Worm (Caenorhabditis elegans): ENCODE data around the gene pap-3.

DNA sequence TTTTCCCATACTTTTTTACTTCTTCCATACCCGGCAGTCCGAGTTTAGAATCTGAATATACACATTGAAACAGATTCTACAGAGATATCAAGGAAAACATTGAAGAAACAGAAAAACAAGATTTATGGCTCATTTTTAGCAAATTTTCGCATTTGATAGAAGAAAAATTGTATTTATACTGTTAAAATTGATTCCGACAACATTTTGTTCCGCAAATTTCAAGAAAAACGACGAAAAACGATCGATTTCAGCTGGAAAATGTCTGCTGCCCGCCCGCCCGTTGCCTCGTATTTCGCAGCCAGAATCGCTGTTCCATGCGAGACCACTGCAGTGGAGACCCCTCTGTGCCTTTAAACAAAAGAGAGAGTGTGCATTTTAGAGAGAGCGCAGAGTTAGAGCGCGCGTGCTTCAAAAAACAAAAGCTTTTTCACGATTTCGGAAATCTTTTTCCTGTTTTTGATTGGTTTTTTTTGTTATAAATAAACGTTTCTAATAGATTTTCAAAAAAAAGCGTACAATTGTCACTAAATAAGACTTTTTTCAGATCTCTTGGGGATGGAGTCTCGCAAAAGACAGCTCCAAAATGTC, 38.4 kb downstream of the pap-3 start, which contains the start of the genes patr-1 and dna-2:
- no peak for TF ChIP-seq egl-27 (tag; optimal IDR thresholded peaks at IDR 0.05)
- no peak for TF ChIP-seq pqm-1 (tag; optimal IDR thresholded peaks at IDR 0.05)
- peak; percentile 43 for TF ChIP-seq R02D3.7 (tag; optimal IDR thresholded peaks at IDR 0.05)
- TF ChIP-seq nhr-67 (tag; optimal IDR thresholded peaks at IDR 0.05): no peak
- no peak for TF ChIP-seq ceh-82 (tag; optimal IDR thresholded peaks at IDR 0.05)
- no peak for TF ChIP-seq ztf-11 (tag; optimal IDR thresholded peaks at IDR 0.05)
- TF ChIP-seq aly-2 (tag; optimal IDR thresholded peaks at IDR 0.05): no peak
- no peak for TF ChIP-seq nhr-11 (tag; optimal IDR thresholded peaks at IDR 0.05)
- no peak for TF ChIP-seq ama-1 (optimal IDR thresholded peaks at IDR 0.05)
- TF ChIP-seq lin-39 (tag; optimal IDR thresholded peaks at IDR 0.05): peak; percentile 24
